Worm (Caenorhabditis elegans): ENCODE results near the gene Y38E10A.24.

- TF ChIP-seq F13C5.2 (tag; optimal IDR thresholded peaks at IDR 0.05): no peak
- TF ChIP-seq ama-1 (optimal IDR thresholded peaks at IDR 0.05): no peak
- no peak for TF ChIP-seq pes-1 (GFP tag; IDR thresholded peaks at IDR 0.05)
- TF ChIP-seq sea-1 (GFP tag; conservative IDR thresholded peaks at IDR 0.05): no peak
- no peak for TF ChIP-seq hmbx-1 (tag; optimal IDR thresholded peaks at IDR 0.05)
- no peak for TF ChIP-seq ets-7 (tag; optimal IDR thresholded peaks at IDR 0.05)
- TF ChIP-seq ceh-13 (GFP tag; optimal IDR thresholded peaks at IDR 0.05): no peak
- TF ChIP-seq hnd-1 (tag; optimal IDR thresholded peaks at IDR 0.05): no peak
- no peak for TF ChIP-seq flt-1 (GFP tag; IDR thresholded peaks at IDR 0.05)
- no peak for TF ChIP-seq hmg-4 (GFP tag; optimal IDR thresholded peaks at IDR 0.05)
Measured at ce11 chrII:12672512-12672911, 6.3 kb upstream of the Y38E10A.24 start.
